Fruit fly (Drosophila melanogaster): Measurements from ENCODE around the gene CG31088.

dm6 chr3R:15987064-15987649, 36.4 kb upstream of the CG31088 start:
- TF ChIP-seq unc-4 (GFP tag; IDR thresholded peaks at IDR 0.05; ENCODE audit: partially characterized antibody): no peak
- no peak for TF ChIP-seq Atf6 (GFP tag; IDR thresholded peaks at IDR 0.05)
- TF ChIP-seq CG14014 (GFP tag; IDR thresholded peaks at IDR 0.05): no peak
- no peak for TF ChIP-seq fru (optimal IDR thresholded peaks at IDR 0.05)
- no peak for TF ChIP-seq CG8944 (GFP tag; optimal IDR thresholded peaks at IDR 0.05)
- no peak for TF ChIP-seq CG14710 (tag; optimal IDR thresholded peaks at IDR 0.05)
- TF ChIP-seq ERR (GFP tag; optimal IDR thresholded peaks at IDR 0.05): no peak
- TF ChIP-seq phol (tag; optimal IDR thresholded peaks at IDR 0.05): no peak
- TF ChIP-seq chif (GFP tag; optimal IDR thresholded peaks at IDR 0.05): no peak
- TF ChIP-seq ro (GFP tag; IDR thresholded peaks at IDR 0.05): no peak
